Fruit fly (Drosophila melanogaster) whole organism, embryonic: Measurements from ENCODE around the gene UBL3.

Source experiments
- CG13296 ChIP-seq: fragments of 200-800 bp; sonication (Bioruptor generic); optimal IDR thresholded peaks from 3 replicates; lab custom pipeline; 2018; ENCODE audit warnings: missing biosample characterization, mild to moderate bottlenecking, missing genetic modification characterization
- CG13894 ChIP-seq: fragments of 200-800 bp; sonication (Bioruptor generic); optimal IDR thresholded peaks from 3 replicates; lab custom pipeline; 2018; ENCODE audit warnings: missing biosample characterization, mild to moderate bottlenecking, missing genetic modification characterization, moderate library complexity
- CG14441 ChIP-seq: fragments of 200-800 bp; sonication (Bioruptor generic); IDR thresholded peaks from 2 replicates; pipeline ENCODE4 v1.3.6; 2022; ENCODE audit warnings: missing biosample characterization, missing genetic modification characterization
- CG14710 ChIP-seq: fragments of 200-800 bp; sonication (Bioruptor generic); optimal IDR thresholded peaks from 3 replicates; lab custom pipeline; 2019; ENCODE audit warnings: missing biosample characterization, mild to moderate bottlenecking, missing genetic modification characterization, moderate library complexity
- CG18764 ChIP-seq: fragments of 200-800 bp; sonication (Bioruptor generic); optimal IDR thresholded peaks from 3 replicates; lab custom pipeline; 2016; ENCODE audit warnings: missing biosample characterization, missing genetic modification characterization
- CG2712 ChIP-seq: fragments of 200-800 bp; optimal IDR thresholded peaks from 3 replicates; lab custom pipeline; 2019; ENCODE audit warnings: missing biosample characterization, mild to moderate bottlenecking, missing genetic modification characterization, moderate library complexity
- CG30020 ChIP-seq: fragments of 200-800 bp; optimal IDR thresholded peaks from 2 replicates; lab custom pipeline; 2019; ENCODE audit warnings: missing biosample characterization, mild to moderate bottlenecking, missing genetic modification characterization, moderate library complexity
- CG42726 ChIP-seq: fragments of 200-800 bp; sonication (Bioruptor generic); IDR thresholded peaks from 2 replicates; pipeline ENCODE4 v1.3.6; 2022; ENCODE audit warnings: missing biosample characterization, missing genetic modification characterization; ENCODE audit not compliant: partially characterized antibody
- CG4730 ChIP-seq: fragments of 200-800 bp; sonication (Bioruptor generic); IDR thresholded peaks from 2 replicates; pipeline ENCODE4 v1.3.6; 2022; ENCODE audit warnings: missing biosample characterization, missing genetic modification characterization
- CG6654 ChIP-seq: fragments of 200-800 bp; sonication (Bioruptor generic); optimal IDR thresholded peaks from 2 replicates; lab custom pipeline; 2017; ENCODE audit warnings: missing biosample characterization, mild to moderate bottlenecking, missing genetic modification characterization
- CG7357 ChIP-seq: fragments of 200-800 bp; sonication (Bioruptor generic); IDR thresholded peaks from 3 replicates; pipeline ENCODE4 v1.3.6; 2022; ENCODE audit warnings: missing biosample characterization, missing genetic modification characterization
- CG9437 ChIP-seq: fragments of 200-800 bp; sonication (Bioruptor generic); optimal IDR thresholded peaks from 2 replicates; lab custom pipeline; 2018; ENCODE audit warnings: missing biosample characterization, mild to moderate bottlenecking, missing genetic modification characterization
- CHES-1-like ChIP-seq: fragments of 200-800 bp; sonication (Bioruptor generic); optimal IDR thresholded peaks from 2 replicates; lab custom pipeline; 2016; ENCODE audit warnings: missing biosample characterization, missing genetic modification characterization
- CkIIα-i1 ChIP-seq: fragments of 200-800 bp; sonication (Bioruptor generic); IDR thresholded peaks from 2 replicates; pipeline ENCODE4 v1.3.6; 2022; ENCODE audit warnings: missing biosample characterization, missing genetic modification characterization
- E2f1 ChIP-seq: fragments of 200-800 bp; sonication (Bioruptor generic); IDR thresholded peaks from 2 replicates; pipeline ENCODE4 v1.3.6; 2022; ENCODE audit warnings: missing biosample characterization, missing genetic modification characterization
- Ets97D ChIP-seq: fragments of 200-800 bp; sonication (Bioruptor generic); optimal IDR thresholded peaks from 3 replicates; lab custom pipeline; 2016; ENCODE audit warnings: missing biosample characterization, missing genetic modification characterization
- Gug ChIP-seq: fragments of 200-800 bp; sonication (Bioruptor generic); IDR thresholded peaks from 4 replicates; pipeline ENCODE4 v1.3.6; 2022; ENCODE audit warnings: missing biosample characterization, missing genetic modification characterization
- H2.0 ChIP-seq: fragments of 200-800 bp; sonication (Bioruptor generic); IDR thresholded peaks from 2 replicates; pipeline ENCODE4 v1.3.6; 2022; ENCODE audit warnings: missing biosample characterization, missing genetic modification characterization
- HmgD ChIP-seq: fragments of 200-800 bp; sonication (Bioruptor generic); optimal IDR thresholded peaks from 3 replicates; lab custom pipeline; 2016; ENCODE audit warnings: missing biosample characterization, missing genetic modification characterization
- Hr39 ChIP-seq: fragments of >200 bp; optimal IDR thresholded peaks from 2 replicates; lab custom pipeline; 2017
- Lhr ChIP-seq: fragments of 200-800 bp; sonication (Bioruptor generic); optimal IDR thresholded peaks from 3 replicates; lab custom pipeline; 2017; ENCODE audit warnings: mild to moderate bottlenecking, missing biosample characterization, missing genetic modification reagents, missing genetic modification characterization
- Lpt ChIP-seq: fragments of >200 bp; optimal IDR thresholded peaks from 2 replicates; lab custom pipeline; 2018; ENCODE audit warnings: missing biosample characterization, missing genetic modification characterization
- Max ChIP-seq: fragments of 200-800 bp; sonication (Bioruptor generic); optimal IDR thresholded peaks from 2 replicates; lab custom pipeline; 2016; ENCODE audit warnings: missing biosample characterization, mild to moderate bottlenecking, missing genetic modification characterization
- Med ChIP-seq: fragments of 200-800 bp; sonication (Bioruptor generic); peaks from one replicate; lab custom pipeline; 2016; ENCODE audit warnings: missing biosample characterization, missing genetic modification characterization, mild to moderate bottlenecking, inconsistent platforms, moderate library complexity
- Myb ChIP-seq: fragments of 200-800 bp; sonication (Bioruptor generic); optimal IDR thresholded peaks from 2 replicates; lab custom pipeline; 2016; ENCODE audit warnings: missing biosample characterization, missing genetic modification characterization
- Poxn ChIP-seq: fragments of 200-800 bp; sonication (Bioruptor generic); IDR thresholded peaks from 2 replicates; pipeline ENCODE4 v1.3.6; 2022; ENCODE audit warnings: missing biosample characterization, missing genetic modification characterization
- Six4 ChIP-seq: fragments of 200-800 bp; sonication (Bioruptor generic); optimal IDR thresholded peaks from 2 replicates; lab custom pipeline; 2016; ENCODE audit warnings: missing biosample characterization, missing genetic modification characterization
- YL-1 ChIP-seq: fragments of 200-800 bp; sonication (Bioruptor generic); optimal IDR thresholded peaks from 3 replicates; lab custom pipeline; 2017; ENCODE audit warnings: missing biosample characterization, mild to moderate bottlenecking, missing genetic modification characterization
- aop ChIP-seq: fragments of 200-800 bp; sonication (Bioruptor generic); IDR thresholded peaks from 2 replicates; pipeline ENCODE4 v1.3.6; 2022; ENCODE audit warnings: missing biosample characterization, missing genetic modification characterization
- bowl ChIP-seq: fragments of 200-800 bp; sonication (Bioruptor generic); IDR thresholded peaks from 2 replicates; pipeline ENCODE4 v1.3.6; 2022; ENCODE audit warnings: missing biosample characterization, missing genetic modification characterization
- chif ChIP-seq, 2 experiments: fragments of 200-800 bp; sonication (Bioruptor generic); optimal IDR thresholded peaks; 3 replicates each; lab custom pipeline; 2016; ENCODE audit warnings: missing biosample characterization in 2 of 2, missing genetic modification characterization in 2 of 2
- da ChIP-seq: fragments of 200-800 bp; sonication (Bioruptor generic); optimal IDR thresholded peaks from 2 replicates; lab custom pipeline; 2016; ENCODE audit warnings: missing biosample characterization, missing genetic modification characterization
- emc ChIP-seq: fragments of 200-800 bp; sonication (Bioruptor generic); optimal IDR thresholded peaks from 2 replicates; lab custom pipeline; 2016; ENCODE audit warnings: missing biosample characterization, missing genetic modification characterization
- grau ChIP-seq: fragments of 200-800 bp; optimal IDR thresholded peaks from 3 replicates; lab custom pipeline; 2019; ENCODE audit warnings: missing biosample characterization, mild to moderate bottlenecking, missing genetic modification characterization, moderate library complexity
- ham ChIP-seq: fragments of 200-800 bp; sonication (Bioruptor generic); IDR thresholded peaks from 2 replicates; pipeline ENCODE4 v1.3.6; 2022; ENCODE audit warnings: missing biosample characterization, missing genetic modification characterization
- hth ChIP-seq: fragments of >200 bp; optimal IDR thresholded peaks from 2 replicates; lab custom pipeline; 2017; ENCODE audit warnings: inconsistent platforms
- jing ChIP-seq: fragments of 200-800 bp; sonication (Bioruptor generic); optimal IDR thresholded peaks from 2 replicates; lab custom pipeline; 2018; ENCODE audit warnings: missing biosample characterization, mild to moderate bottlenecking, missing genetic modification characterization
- klu ChIP-seq: fragments of 200-800 bp; sonication (Bioruptor generic); IDR thresholded peaks from 2 replicates; pipeline ENCODE4 v1.3.6; 2022; ENCODE audit warnings: missing biosample characterization, missing genetic modification characterization
- nau ChIP-seq: fragments of 200-800 bp; sonication (Bioruptor generic); optimal IDR thresholded peaks from 3 replicates; lab custom pipeline; 2017; ENCODE audit warnings: missing biosample characterization, mild to moderate bottlenecking, missing genetic modification characterization, missing genetic modification reagents
- nerfin-1 ChIP-seq: fragments of 200-800 bp; sonication (Bioruptor generic); optimal IDR thresholded peaks from 3 replicates; lab custom pipeline; 2019; ENCODE audit warnings: missing biosample characterization, mild to moderate bottlenecking, missing genetic modification characterization, moderate library complexity
- otp ChIP-seq: fragments of 200-800 bp; sonication (Bioruptor generic); IDR thresholded peaks from 3 replicates; pipeline ENCODE4, ENCODE4 v1.3.6; 2022; ENCODE audit warnings: missing biosample characterization, missing genetic modification characterization
- salm ChIP-seq: fragments of 200-800 bp; sonication (Bioruptor generic); optimal IDR thresholded peaks from 2 replicates; lab custom pipeline; 2018; ENCODE audit warnings: missing biosample characterization, mild to moderate bottlenecking, missing genetic modification characterization
- sd ChIP-seq: fragments of 200-800 bp; sonication (Bioruptor generic); optimal IDR thresholded peaks from 3 replicates; lab custom pipeline; 2018; ENCODE audit warnings: missing biosample characterization, mild to moderate bottlenecking, missing genetic modification characterization, moderate library complexity
- ssp ChIP-seq: fragments of 200-800 bp; sonication (Bioruptor generic); IDR thresholded peaks from 2 replicates; pipeline ENCODE4 v1.3.6; 2022; ENCODE audit warnings: missing biosample characterization, missing genetic modification characterization
- tna ChIP-seq: fragments of 200-800 bp; sonication (Bioruptor generic); IDR thresholded peaks from 2 replicates; pipeline ENCODE4 v1.3.6; 2022; ENCODE audit warnings: missing biosample characterization, missing genetic modification characterization; ENCODE audit not compliant: partially characterized antibody
- tup ChIP-seq: fragments of 200-800 bp; sonication (Bioruptor generic); optimal IDR thresholded peaks from 2 replicates; lab custom pipeline; 2016; ENCODE audit warnings: missing biosample characterization, mild to moderate bottlenecking, missing genetic modification characterization, moderate library complexity
- twi ChIP-seq: fragments of 200-800 bp; optimal IDR thresholded peaks from 2 replicates; lab custom pipeline; 2019; ENCODE audit warnings: missing biosample characterization, mild to moderate bottlenecking, missing genetic modification characterization, moderate library complexity
- z ChIP-seq: fragments of 200-800 bp; sonication (Bioruptor generic); IDR thresholded peaks from 3 replicates; pipeline ENCODE4 v1.3.6; 2022; ENCODE audit warnings: missing biosample characterization, missing genetic modification characterization

Gene UBL3

DNA sequence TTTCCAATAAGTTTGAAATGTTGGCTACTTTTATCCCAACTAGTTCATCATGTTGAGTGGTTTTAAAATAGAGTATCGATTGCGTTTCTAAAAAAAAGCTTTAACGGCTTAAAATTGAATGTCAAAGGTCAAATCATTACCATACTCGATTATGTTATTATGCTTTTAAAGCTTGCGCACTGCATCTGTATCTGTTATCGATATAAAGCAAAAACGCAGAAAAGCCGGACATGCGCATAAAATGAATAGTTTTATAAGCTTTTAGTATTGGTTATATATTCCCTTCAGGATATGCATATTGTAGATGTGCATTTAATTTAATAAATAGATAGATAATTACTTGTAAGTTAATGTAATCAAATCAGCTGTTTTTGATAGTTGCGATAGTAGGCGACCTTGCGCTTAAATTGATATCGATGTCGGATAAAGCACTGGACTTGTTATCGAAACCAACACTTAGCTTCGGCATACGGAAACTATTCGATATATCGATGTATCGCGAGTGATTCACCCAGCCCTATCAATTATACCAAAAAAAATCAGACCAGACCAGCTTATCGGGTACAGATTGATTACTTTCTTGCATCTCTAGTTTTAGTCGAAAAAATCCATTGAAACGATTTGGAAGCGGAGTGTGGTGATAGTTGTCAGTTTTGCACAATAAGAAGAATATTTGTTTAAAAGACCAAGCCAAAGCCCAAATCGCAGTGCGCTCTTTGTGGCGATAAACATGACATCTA, 38.8 kb upstream of the UBL3 start, which contains the start of gene shi (continued):
- TF ChIP-seq YL-1, result no peak
- TF ChIP-seq, all 482 proteins: peak for 137

DNA sequence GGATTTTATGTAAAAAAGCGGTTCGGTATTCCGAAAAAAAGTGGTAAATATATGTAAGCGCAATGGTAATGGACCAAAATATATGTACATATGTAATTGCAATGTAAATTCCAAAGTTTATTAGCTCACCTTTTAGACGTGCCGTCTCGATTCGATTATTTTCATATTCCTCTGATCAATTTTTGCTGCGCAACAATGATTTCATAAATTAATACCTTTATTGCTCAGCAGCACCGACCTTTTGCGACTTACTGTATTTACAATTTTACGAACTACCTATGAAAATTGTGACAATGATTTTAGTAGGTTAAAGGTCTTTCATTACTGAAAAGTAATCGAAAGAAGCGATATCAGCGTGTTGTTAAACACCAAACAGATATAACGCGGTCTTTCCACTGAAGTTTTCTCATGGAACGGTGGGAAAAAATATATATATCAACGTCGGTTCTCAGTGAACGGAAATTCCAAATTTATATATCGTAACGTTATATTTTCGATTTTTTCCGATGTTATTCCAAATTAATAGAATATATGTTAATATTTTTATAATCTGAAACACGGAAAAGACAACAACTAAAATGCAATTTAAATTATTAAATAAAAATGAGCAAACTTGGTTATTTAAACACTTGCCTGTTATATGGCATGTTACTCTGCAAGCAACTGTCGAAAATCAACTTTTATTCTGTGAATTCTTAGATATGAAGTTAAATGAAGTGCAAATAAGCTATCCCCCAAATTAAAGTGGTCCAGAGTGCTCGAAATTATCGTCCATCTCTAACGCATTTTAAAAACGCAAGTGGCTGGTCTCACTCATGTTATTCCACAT, 37.0 kb upstream of the UBL3 start, which contains the start of the genes MSBP and CG15916:
TSS of gene MSBP (minus strand) at position 330 of the 829 bp plus-strand sequence.
TSS of gene CG15916 (plus strand) at position 810 of the 829 bp plus-strand sequence.
- TF ChIP-seq nau (GFP tag; lab: Kevin White, UChicago) (no peak), Gug (GFP tag; lab: Robert Waterston, UW) (no peak), CG13894 (tag; lab: Kevin White, UChicago) (no peak), Max (GFP tag; lab: Kevin White, UChicago) (peak; percentile 12), CG13296 (no peak), chif (GFP tag; optimal IDR thresholded peaks at IDR 0.05; lab: Kevin White, UChicago) (no peak), CG18764 (GFP tag; lab: Kevin White, UChicago) (no peak), Myb (GFP tag; lab: Kevin White, UChicago) (no peak), Six4 (peak; percentile 26), salm (no peak), CG30020 (tag; lab: Kevin White, UChicago) (peak; percentile 98), otp (GFP tag; lab: Robert Waterston, UW) (no peak), Poxn (GFP tag; lab: Robert Waterston, UW) (no peak), CHES-1-like (GFP tag; lab: Kevin White, UChicago) (no peak), z (GFP tag; lab: Robert Waterston, UW) (no peak), Med (GFP tag; lab: Kevin White, UChicago) (peak; percentile 53), sd (tag; lab: Kevin White, UChicago) (no peak), jing (GFP tag; lab: Kevin White, UChicago) (no peak), Lpt (GFP tag; lab: Kevin White, UChicago) (no peak), tna (GFP tag; lab: Robert Waterston, UW) (no peak), nerfin-1 (tag; lab: Kevin White, UChicago) (no peak), bowl (no peak), emc (GFP tag; lab: Kevin White, UChicago) (no peak), CG14710 (peak; percentile 66), E2f1 (no peak), CG7357 (peak; percentile 92), CG6654 (GFP tag; lab: Kevin White, UChicago) (no peak), klu (no peak), Lhr (peak; percentile 29), Ets97D (GFP tag; lab: Kevin White, UChicago) (no peak), CkIIα-i1 (GFP tag; lab: Robert Waterston, UW) (no peak), aop (GFP tag; lab: Robert Waterston, UW) (no peak), hth (no peak), CG42726 (GFP tag; lab: Robert Waterston, UW) (no peak), CG2712 (tag; lab: Kevin White, UChicago) (peak; percentile 41), twi (tag; lab: Kevin White, UChicago) (peak; percentile 14), grau (peak; percentile 44), HmgD (GFP tag; lab: Kevin White, UChicago) (no peak), H2.0 (GFP tag; lab: Robert Waterston, UW) (no peak), tup (GFP tag; lab: Kevin White, UChicago) (no peak), CG14441 (GFP tag; lab: Robert Waterston, UW) (no peak), ssp (peak; percentile 93), ham (GFP tag; lab: Robert Waterston, UW) (no peak), Hr39 (lab: Kevin White, UChicago) (no peak), CG9437 (GFP tag; lab: Kevin White, UChicago) (peak; percentile 55), CG4730 (GFP tag; lab: Robert Waterston, UW) (no peak), da (GFP tag; lab: Kevin White, UChicago) (no peak)
